Fruit fly (Drosophila melanogaster) whole organism, embryonic: ENCODE results near the gene mRpL4.
A peak's percentile ranks its signal among the peaks of the same experiment; 100 is the strongest.

Experiments used
- Atf3 ChIP-seq: fragments of 200-800 bp; sonication (Bioruptor generic); optimal IDR thresholded peaks from 3 replicates; lab custom pipeline; 2016; ENCODE audit warnings: missing biosample characterization, missing genetic modification characterization
- Bteb2 ChIP-seq: fragments of 200-800 bp; sonication (Bioruptor generic); optimal IDR thresholded peaks from 2 replicates; lab custom pipeline; 2016; ENCODE audit warnings: missing biosample characterization, missing genetic modification characterization
- CG10543 ChIP-seq: fragments of 200-800 bp; sonication (Bioruptor generic); optimal IDR thresholded peaks from 3 replicates; lab custom pipeline; 2017; ENCODE audit warnings: missing biosample characterization, mild to moderate bottlenecking, missing genetic modification characterization, moderate library complexity
- CG12219 ChIP-seq: fragments of 200-800 bp; sonication (Bioruptor generic); optimal IDR thresholded peaks from 3 replicates; lab custom pipeline; 2018; ENCODE audit warnings: missing biosample characterization, mild to moderate bottlenecking, missing genetic modification characterization
- CG12299 ChIP-seq: fragments of 200-800 bp; sonication (Bioruptor generic); optimal IDR thresholded peaks from 2 replicates; lab custom pipeline; 2018; ENCODE audit warnings: missing biosample characterization, mild to moderate bottlenecking, missing genetic modification characterization
- CG13296 ChIP-seq: fragments of 200-800 bp; sonication (Bioruptor generic); optimal IDR thresholded peaks from 3 replicates; lab custom pipeline; 2018; ENCODE audit warnings: missing biosample characterization, mild to moderate bottlenecking, missing genetic modification characterization
- CG13775 ChIP-seq: fragments of 200-800 bp; sonication (Bioruptor generic); optimal IDR thresholded peaks from 3 replicates; lab custom pipeline; 2017; ENCODE audit warnings: missing biosample characterization, mild to moderate bottlenecking, missing genetic modification characterization
- CG15696 ChIP-seq: fragments of 200-800 bp; sonication (Bioruptor generic); optimal IDR thresholded peaks from 2 replicates; lab custom pipeline; 2019; ENCODE audit warnings: missing biosample characterization, mild to moderate bottlenecking, missing genetic modification characterization, moderate library complexity
- CG18262 ChIP-seq: fragments of 200-800 bp; optimal IDR thresholded peaks from 3 replicates; lab custom pipeline; 2019; ENCODE audit warnings: missing biosample characterization, mild to moderate bottlenecking, missing genetic modification characterization, moderate library complexity
- CG18619 ChIP-seq: fragments of 200-800 bp; sonication (Bioruptor generic); optimal IDR thresholded peaks from 3 replicates; lab custom pipeline; 2017; ENCODE audit warnings: missing biosample characterization, mild to moderate bottlenecking, missing genetic modification characterization
- CG2129 ChIP-seq: fragments of 200-800 bp; sonication (Bioruptor generic); IDR thresholded peaks from 2 replicates; pipeline ENCODE4 v1.3.6; 2022; ENCODE audit warnings: missing biosample characterization, missing genetic modification characterization; ENCODE audit not compliant: partially characterized antibody
- CG31224 ChIP-seq: fragments of 200-800 bp; sonication (Bioruptor generic); IDR thresholded peaks from 2 replicates; pipeline ENCODE4 v1.3.6; 2022; ENCODE audit warnings: missing biosample characterization, missing genetic modification characterization
- CG32532 ChIP-seq: fragments of 200-800 bp; sonication (Bioruptor generic); IDR thresholded peaks from 2 replicates; pipeline ENCODE4 v1.3.6; 2022; ENCODE audit warnings: missing biosample characterization, missing genetic modification characterization
- CG4854 ChIP-seq: fragments of 200-800 bp; sonication (Bioruptor generic); optimal IDR thresholded peaks from 2 replicates; lab custom pipeline; 2016; ENCODE audit warnings: missing biosample characterization, missing genetic modification characterization, inconsistent platforms
- CG6654 ChIP-seq: fragments of 200-800 bp; sonication (Bioruptor generic); optimal IDR thresholded peaks from 2 replicates; lab custom pipeline; 2017; ENCODE audit warnings: missing biosample characterization, mild to moderate bottlenecking, missing genetic modification characterization
- CG7928 ChIP-seq: fragments of 200-800 bp; sonication (Bioruptor generic); optimal IDR thresholded peaks from 2 replicates; lab custom pipeline; 2017; ENCODE audit warnings: missing biosample characterization, mild to moderate bottlenecking, missing genetic modification characterization
- CG7963 ChIP-seq: fragments of 200-800 bp; sonication (Bioruptor generic); IDR thresholded peaks from 3 replicates; pipeline ENCODE4 v1.3.6; 2022; ENCODE audit warnings: missing biosample characterization, missing genetic modification characterization; ENCODE audit not compliant: partially characterized antibody
- CG9817 ChIP-seq: fragments of 200-800 bp; sonication (Bioruptor generic); optimal IDR thresholded peaks from 2 replicates; lab custom pipeline; 2018; ENCODE audit warnings: missing biosample characterization, mild to moderate bottlenecking, missing genetic modification characterization, moderate library complexity
- Camta ChIP-seq: fragments of 200-800 bp; sonication (Bioruptor generic); optimal IDR thresholded peaks from 2 replicates; lab custom pipeline; 2016; ENCODE audit warnings: missing biosample characterization, missing genetic modification characterization
- Dip3 ChIP-seq: fragments of 200-800 bp; sonication (Bioruptor generic); optimal IDR thresholded peaks from 3 replicates; lab custom pipeline; 2016; ENCODE audit warnings: missing biosample characterization, missing genetic modification characterization
- Doc3 ChIP-seq: fragments of 200-800 bp; sonication (Bioruptor generic); IDR thresholded peaks from 3 replicates; pipeline ENCODE4 v1.3.6; 2022; ENCODE audit warnings: missing biosample characterization, missing genetic modification characterization; ENCODE audit not compliant: partially characterized antibody
- E2f1 ChIP-seq: fragments of 200-800 bp; sonication (Bioruptor generic); IDR thresholded peaks from 2 replicates; pipeline ENCODE4 v1.3.6; 2022; ENCODE audit warnings: missing biosample characterization, missing genetic modification characterization
- Ets97D ChIP-seq: fragments of 200-800 bp; sonication (Bioruptor generic); optimal IDR thresholded peaks from 3 replicates; lab custom pipeline; 2016; ENCODE audit warnings: missing biosample characterization, missing genetic modification characterization
- Fer2 ChIP-seq: fragments of 200-800 bp; sonication (Bioruptor generic); optimal IDR thresholded peaks from 2 replicates; lab custom pipeline; 2018; ENCODE audit warnings: missing biosample characterization, mild to moderate bottlenecking, missing genetic modification characterization, moderate library complexity
- GATAe ChIP-seq: fragments of 200-800 bp; sonication (Bioruptor generic); conservative IDR thresholded peaks from 2 replicates; pipeline ENCODE4 v1.3.6; 2022; ENCODE audit warnings: missing biosample characterization, missing genetic modification characterization
- Jarid2 ChIP-seq: fragments of 200-800 bp; sonication (Bioruptor generic); optimal IDR thresholded peaks from 3 replicates; lab custom pipeline; 2017; ENCODE audit warnings: mild to moderate bottlenecking, missing biosample characterization, missing genetic modification reagents, missing genetic modification characterization
- Nf-YC ChIP-seq: fragments of 200-800 bp; optimal IDR thresholded peaks from 3 replicates; lab custom pipeline; 2019; ENCODE audit warnings: missing biosample characterization, mild to moderate bottlenecking, missing genetic modification characterization, moderate library complexity
- Scr ChIP-seq: fragments of 200-800 bp; sonication (Bioruptor generic); IDR thresholded peaks from 2 replicates; pipeline ENCODE4 v1.3.6; 2022; ENCODE audit warnings: missing biosample characterization, missing genetic modification characterization; ENCODE audit not compliant: partially characterized antibody
- Sox100B ChIP-seq: fragments of 200-800 bp; sonication (Bioruptor generic); optimal IDR thresholded peaks from 3 replicates; lab custom pipeline; 2018; ENCODE audit warnings: missing biosample characterization, mild to moderate bottlenecking, missing genetic modification characterization
- Stat92E ChIP-seq, 3 experiments: fragments of >200 bp in 2 of 3; fragments of 200-800 bp in 1 of 3; sonication (Bioruptor generic) in 1 of 3; optimal IDR thresholded peaks; 2 replicates each; lab custom pipeline; 2017 to 2019; ENCODE audit warnings: missing biosample characterization in 3 of 3, missing genetic modification characterization in 3 of 3, mild to moderate bottlenecking in 1 of 3, moderate library complexity in 1 of 3
- ac ChIP-seq: fragments of 200-800 bp; sonication (Bioruptor generic); optimal IDR thresholded peaks from 3 replicates; lab custom pipeline; 2017; ENCODE audit warnings: missing biosample characterization, mild to moderate bottlenecking, missing genetic modification characterization
- crc ChIP-seq: fragments of 200-800 bp; sonication (Bioruptor generic); optimal IDR thresholded peaks from 2 replicates; lab custom pipeline; 2016; ENCODE audit warnings: missing biosample characterization, missing genetic modification characterization
- ems ChIP-seq: fragments of 200-800 bp; sonication (Bioruptor generic); optimal IDR thresholded peaks from 3 replicates; lab custom pipeline; 2016; ENCODE audit warnings: missing biosample characterization, missing genetic modification characterization
- gcm2 ChIP-seq: fragments of 200-800 bp; sonication (Bioruptor generic); optimal IDR thresholded peaks from 2 replicates; lab custom pipeline; 2016; ENCODE audit warnings: missing biosample characterization, missing genetic modification characterization
- gsb ChIP-seq: fragments of 200-800 bp; sonication (Bioruptor generic); IDR thresholded peaks from 2 replicates; pipeline ENCODE4 v1.3.6; 2022; ENCODE audit warnings: missing biosample characterization, missing genetic modification characterization
- gsb-n ChIP-seq: fragments of 200-800 bp; sonication (Bioruptor generic); optimal IDR thresholded peaks from 3 replicates; lab custom pipeline; 2018; ENCODE audit warnings: missing biosample characterization, mild to moderate bottlenecking, missing genetic modification characterization
- knrl ChIP-seq: fragments of 200-800 bp; sonication (Bioruptor generic); IDR thresholded peaks from 3 replicates; pipeline ENCODE4 v1.3.6; 2022; ENCODE audit warnings: missing biosample characterization, missing genetic modification characterization; ENCODE audit not compliant: partially characterized antibody
- lilli ChIP-seq: fragments of 200-800 bp; sonication (Bioruptor generic); optimal IDR thresholded peaks from 3 replicates; lab custom pipeline; 2016; ENCODE audit warnings: missing biosample characterization, missing genetic modification characterization
- lov ChIP-seq, 2 experiments: fragments of 200-800 bp in 1 of 2; fragments of >200 bp in 1 of 2; sonication (Bioruptor generic) in 1 of 2; IDR thresholded peaks in 1 of 2; optimal IDR thresholded peaks in 1 of 2; 2 replicates in 1 of 2; 3 replicates in 1 of 2; pipeline versions ENCODE4 v1.3.6 to Lab custom; 2017 to 2022; ENCODE audit warnings: missing biosample characterization in 1 of 2, missing genetic modification characterization in 1 of 2
- nmo ChIP-seq: fragments of 200-800 bp; sonication (Bioruptor generic); optimal IDR thresholded peaks from 2 replicates; lab custom pipeline; 2018; ENCODE audit warnings: missing biosample characterization, mild to moderate bottlenecking, missing genetic modification characterization, moderate library complexity
- pum ChIP-seq: fragments of 200-800 bp; sonication (Bioruptor generic); optimal IDR thresholded peaks from 2 replicates; lab custom pipeline; 2016; ENCODE audit warnings: missing biosample characterization, missing genetic modification characterization
- shn ChIP-seq: fragments of 200-800 bp; sonication (Bioruptor generic); optimal IDR thresholded peaks from 3 replicates; lab custom pipeline; 2016; ENCODE audit warnings: missing biosample characterization, missing genetic modification characterization
- sob ChIP-seq: fragments of 200-800 bp; sonication (Bioruptor generic); IDR thresholded peaks from 2 replicates; pipeline ENCODE4 v1.3.6; 2022; ENCODE audit warnings: missing biosample characterization, missing genetic modification characterization
- sqz ChIP-seq: fragments of 200-800 bp; sonication (Bioruptor generic); optimal IDR thresholded peaks from 3 replicates; lab custom pipeline; 2018; ENCODE audit warnings: missing biosample characterization, mild to moderate bottlenecking, missing genetic modification characterization
- stc ChIP-seq: fragments of 200-800 bp; sonication (Bioruptor generic); IDR thresholded peaks from 2 replicates; pipeline ENCODE4 v1.3.6; 2022; ENCODE audit warnings: missing biosample characterization, missing genetic modification characterization
- twi ChIP-seq: fragments of 200-800 bp; optimal IDR thresholded peaks from 2 replicates; lab custom pipeline; 2019; ENCODE audit warnings: missing biosample characterization, mild to moderate bottlenecking, missing genetic modification characterization, moderate library complexity
- yki ChIP-seq: fragments of >200 bp; optimal IDR thresholded peaks from 3 replicates; lab custom pipeline; 2018
- zfh2 ChIP-seq: fragments of 200-800 bp; sonication (Bioruptor generic); optimal IDR thresholded peaks from 2 replicates; lab custom pipeline; 2016; ENCODE audit warnings: missing biosample characterization, missing genetic modification characterization

mRpL4 gene

DNA sequence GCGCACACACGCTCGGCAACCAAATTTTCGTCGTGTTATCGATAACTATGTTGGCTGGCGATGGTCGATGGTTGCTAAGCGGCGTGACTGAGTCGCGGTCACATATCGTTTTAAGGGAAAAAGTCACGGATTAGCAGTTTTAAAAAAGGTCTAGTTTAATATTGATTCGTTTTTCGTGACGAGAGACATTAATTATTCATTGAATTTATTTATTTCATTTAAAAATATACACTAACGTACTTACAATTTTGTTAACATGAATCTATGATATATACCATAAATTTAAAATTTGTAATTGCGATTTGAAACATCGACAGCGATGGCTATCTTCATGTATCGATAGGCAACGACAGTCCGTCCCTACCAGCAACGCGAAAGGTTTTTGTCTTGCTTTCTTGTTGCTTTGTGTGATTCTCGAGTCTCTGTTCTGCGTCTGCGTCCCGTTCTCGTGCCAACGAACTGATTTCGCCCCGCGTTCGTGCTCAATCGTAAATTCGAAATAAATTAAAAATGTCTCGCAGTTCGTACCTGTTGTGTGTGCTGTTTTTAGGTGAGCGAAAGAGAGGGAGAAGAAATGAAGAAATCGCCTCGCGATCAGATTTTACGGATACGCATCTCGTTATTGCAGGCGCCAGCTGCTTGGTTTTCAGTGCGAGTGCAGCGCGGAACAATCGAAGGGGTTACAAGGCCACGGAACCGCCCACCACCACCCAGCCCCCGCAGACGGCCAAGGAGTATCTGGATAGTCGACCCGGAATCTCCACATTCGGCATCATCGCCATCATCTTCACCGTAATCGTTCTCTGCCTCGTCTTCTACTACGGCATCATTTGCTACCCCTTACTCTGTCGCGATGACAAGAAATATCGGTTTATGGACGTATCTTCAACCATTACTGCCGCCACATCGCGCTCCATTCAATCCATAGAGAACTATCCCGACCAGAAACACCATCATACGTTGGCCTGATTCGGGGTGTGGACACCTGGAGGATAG, 24.0 kb upstream of the mRpL4 start, which contains the start of the genes Hyls1, chif and CG4455 (continued):
- peak; percentile 64 for TF ChIP-seq Nf-YC (tag; lab: Kevin White, UChicago)
- no peak for TF ChIP-seq Bteb2 (GFP tag; lab: Kevin White, UChicago)
- TF ChIP-seq shn (GFP tag; lab: Kevin White, UChicago) = no peak
- peak; percentile 48 for TF ChIP-seq gsb-n (tag; lab: Kevin White, UChicago)
- peak; percentile 96 for TF ChIP-seq Scr (GFP tag; lab: Robert Waterston, UW)
- TF ChIP-seq gcm2 = no peak
- TF ChIP-seq CG2129 (GFP tag; lab: Robert Waterston, UW) = peak; percentile 85
- no peak for TF ChIP-seq lov (optimal IDR thresholded peaks at IDR 0.05; lab: Kevin White, UChicago)
- no peak for TF ChIP-seq lov (GFP tag; IDR thresholded peaks at IDR 0.05; lab: Robert Waterston, UW)
- peak; percentile 56 for TF ChIP-seq CG15696
- TF ChIP-seq Sox100B = peak; percentile 50
- no peak for TF ChIP-seq CG4854 (GFP tag; lab: Kevin White, UChicago)
- no peak for TF ChIP-seq Camta
- no peak for TF ChIP-seq crc (GFP tag; lab: Kevin White, UChicago)
- TF ChIP-seq CG13775 = peak; percentile 54
- peak; percentile 26 for TF ChIP-seq Ets97D (GFP tag; lab: Kevin White, UChicago)
- peak; percentile 57 for TF ChIP-seq CG7928 (GFP tag; lab: Kevin White, UChicago)
- no peak for TF ChIP-seq CG12219 (GFP tag; lab: Kevin White, UChicago)
- peak; percentile 71 for TF ChIP-seq CG7963 (GFP tag; lab: Robert Waterston, UW)
- TF ChIP-seq ac = no peak
- no peak for TF ChIP-seq CG13296 (GFP tag; lab: Kevin White, UChicago)
- no peak for TF ChIP-seq pum (GFP tag; lab: Kevin White, UChicago)
- peak; percentile 3 for TF ChIP-seq yki (lab: Kevin White, UChicago)
- TF ChIP-seq CG18619 (GFP tag; lab: Kevin White, UChicago) = peak; percentile 19
- TF ChIP-seq sob (GFP tag; lab: Robert Waterston, UW) = no peak
- peak; percentile 6 for TF ChIP-seq Fer2 (tag; lab: Kevin White, UChicago)
- TF ChIP-seq gsb = no peak
- TF ChIP-seq CG10543 = peak; percentile 45
- TF ChIP-seq Dip3 (GFP tag; lab: Kevin White, UChicago) = no peak
- TF ChIP-seq lilli (GFP tag; lab: Kevin White, UChicago) = peak; percentile 31
- no peak for TF ChIP-seq stc (GFP tag; lab: Robert Waterston, UW)
- TF ChIP-seq Stat92E (GFP tag; optimal IDR thresholded peaks at IDR 0.05; lab: Kevin White, UChicago) = peak in 1 of 3 experiments; percentile 31
- TF ChIP-seq CG6654 = no peak
- TF ChIP-seq CG32532 (GFP tag; lab: Robert Waterston, UW) = peak; percentile 26; the same call in 1 of the 2 replicates
- TF ChIP-seq Atf3 (GFP tag; lab: Kevin White, UChicago) = no peak
- no peak for TF ChIP-seq GATAe (GFP tag; lab: Robert Waterston, UW)
- no peak for TF ChIP-seq CG12299 (tag; lab: Kevin White, UChicago)
- TF ChIP-seq knrl (GFP tag; lab: Robert Waterston, UW) = peak; percentile 95
- no peak for TF ChIP-seq twi (tag; lab: Kevin White, UChicago)
- TF ChIP-seq CG9817 = peak; percentile 28
- TF ChIP-seq E2f1 (GFP tag; lab: Robert Waterston, UW) = no peak
- TF ChIP-seq zfh2 (GFP tag; lab: Kevin White, UChicago) = peak; percentile 39
- no peak for TF ChIP-seq CG31224
- peak; percentile 72 for TF ChIP-seq nmo
- peak; percentile 21 for TF ChIP-seq ems (GFP tag; lab: Kevin White, UChicago)
- TF ChIP-seq CG18262 (tag; lab: Kevin White, UChicago) = peak; percentile 51
- peak; percentile 87 for TF ChIP-seq Doc3 (GFP tag; lab: Robert Waterston, UW)
- peak; percentile 15 for TF ChIP-seq sqz
- TF ChIP-seq Jarid2 = peak; percentile 16
